Fruit fly (Drosophila melanogaster): Measurements from ENCODE around the gene Hsc70-4.

Hsc70-4 gene

DNA sequence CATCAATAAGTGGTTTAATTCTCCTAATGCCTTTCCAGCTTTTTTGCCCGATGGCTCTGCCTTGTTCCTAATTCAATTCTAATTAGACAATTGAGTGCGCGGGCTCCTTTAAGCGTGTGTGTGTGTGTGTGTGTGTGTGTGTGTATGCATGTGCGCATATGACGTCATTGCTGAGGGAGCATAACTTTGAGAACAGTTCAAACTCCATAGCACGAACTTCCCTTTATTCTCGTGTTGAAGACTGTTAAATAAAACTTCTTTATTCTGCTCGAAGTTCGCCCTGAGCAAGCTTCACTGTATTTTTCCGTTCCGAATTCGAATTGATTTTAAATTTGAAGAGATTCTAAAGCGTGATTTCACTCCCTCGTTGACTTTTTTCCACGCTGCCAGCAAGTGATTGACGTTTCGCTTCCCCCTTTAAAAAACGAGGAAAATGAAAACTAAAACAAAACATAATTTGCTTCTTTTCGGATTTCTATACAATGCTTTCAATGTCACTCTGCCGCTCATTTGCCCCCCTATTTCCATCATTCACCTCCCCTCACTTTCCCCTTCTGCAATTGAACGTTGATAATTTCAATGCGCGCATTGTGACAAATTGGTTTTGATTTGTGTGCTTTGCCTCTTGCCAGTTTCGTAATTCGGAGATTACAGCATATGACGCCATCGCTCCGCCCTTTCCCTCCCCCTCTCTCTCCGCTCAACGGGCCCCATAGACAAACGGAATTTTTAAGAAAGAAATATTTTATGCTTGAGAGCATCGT is 49.9 kb downstream of the Hsc70-4 start:
- TF ChIP-seq unpg (GFP tag; optimal IDR thresholded peaks at IDR 0.05), result peak; percentile 44
- peak; percentile 28 for TF ChIP-seq Xbp1 (GFP tag; optimal IDR thresholded peaks at IDR 0.05)
- TF ChIP-seq CG34376 (GFP tag; optimal IDR thresholded peaks at IDR 0.05), result peak; percentile 63
- peak; percentile 5 for TF ChIP-seq Oli (tag; optimal IDR thresholded peaks at IDR 0.05)
- peak; percentile 62 for TF ChIP-seq lilli (GFP tag; optimal IDR thresholded peaks at IDR 0.05)
- no peak for TF ChIP-seq dati (GFP tag; IDR thresholded peaks at IDR 0.05)
- TF ChIP-seq nom (GFP tag; optimal IDR thresholded peaks at IDR 0.05), result no peak
- no peak for TF ChIP-seq Sox102F (GFP tag; optimal IDR thresholded peaks at IDR 0.05)
- no peak for TF ChIP-seq PHDP (tag; optimal IDR thresholded peaks at IDR 0.05)
- TF ChIP-seq Elba2 (GFP tag; optimal IDR thresholded peaks at IDR 0.05), result peak; percentile 29
- peak; percentile 8 for TF ChIP-seq CG11723 (GFP tag; optimal IDR thresholded peaks at IDR 0.05)
- no peak for TF ChIP-seq hbn (GFP tag; IDR thresholded peaks at IDR 0.05; ENCODE audit: partially characterized antibody)
- no peak for TF ChIP-seq CG32772 (GFP tag; IDR thresholded peaks at IDR 0.05)
- TF ChIP-seq CG13624 (GFP tag; optimal IDR thresholded peaks at IDR 0.05), result peak; percentile 16
- TF ChIP-seq ERR (GFP tag; optimal IDR thresholded peaks at IDR 0.05), result no peak
- no peak for TF ChIP-seq gro (GFP tag; optimal IDR thresholded peaks at IDR 0.05)
- no peak for TF ChIP-seq CG13894 (tag; optimal IDR thresholded peaks at IDR 0.05)
- peak; percentile 4 for TF ChIP-seq Bteb2 (GFP tag; optimal IDR thresholded peaks at IDR 0.05)
- TF ChIP-seq CG10366 (GFP tag; IDR thresholded peaks at IDR 0.05), result no peak
- peak; percentile 41 for TF ChIP-seq CG8281 (tag; optimal IDR thresholded peaks at IDR 0.05)
- no peak for TF ChIP-seq CG18764 (GFP tag; optimal IDR thresholded peaks at IDR 0.05)
- TF ChIP-seq pho (GFP tag; optimal IDR thresholded peaks at IDR 0.05), result no peak
- no peak for TF ChIP-seq Scr (GFP tag; IDR thresholded peaks at IDR 0.05; ENCODE audit: partially characterized antibody)
- TF ChIP-seq Ssrp (tag; optimal IDR thresholded peaks at IDR 0.05), result no peak
- peak; percentile 16 for TF ChIP-seq tin (GFP tag; optimal IDR thresholded peaks at IDR 0.05)
- TF ChIP-seq CG2712 (tag; optimal IDR thresholded peaks at IDR 0.05), result peak; percentile 6
- no peak for TF ChIP-seq vfl (GFP tag; optimal IDR thresholded peaks at IDR 0.05)
- peak; percentile 14 for TF ChIP-seq CG8924 (tag; optimal IDR thresholded peaks at IDR 0.05)
- no peak for TF ChIP-seq ab (GFP tag; optimal IDR thresholded peaks at IDR 0.05)
- no peak for TF ChIP-seq p53 (GFP tag; optimal IDR thresholded peaks at IDR 0.05)
- no peak for TF ChIP-seq Awh (GFP tag; IDR thresholded peaks at IDR 0.05)
- peak; percentile 2 for TF ChIP-seq gcm (GFP tag; optimal IDR thresholded peaks at IDR 0.05)
- no peak for TF ChIP-seq Dek (tag; optimal IDR thresholded peaks at IDR 0.05)
- no peak for TF ChIP-seq dan (GFP tag; IDR thresholded peaks at IDR 0.05)
- no peak for TF ChIP-seq Nf-YC (tag; optimal IDR thresholded peaks at IDR 0.05)
- peak; percentile 35 for TF ChIP-seq CG7786 (GFP tag; optimal IDR thresholded peaks at IDR 0.05)
- TF ChIP-seq CG2120 (GFP tag; optimal IDR thresholded peaks at IDR 0.05), result peak; percentile 61
- no peak for TF ChIP-seq eyg (GFP tag; optimal IDR thresholded peaks at IDR 0.05)
- TF ChIP-seq Deaf1 (tag; optimal IDR thresholded peaks at IDR 0.05), result no peak
- no peak for TF ChIP-seq CG16779 (GFP tag; IDR thresholded peaks at IDR 0.05)
- TF ChIP-seq CG12104 (GFP tag; optimal IDR thresholded peaks at IDR 0.05), result no peak
- peak; percentile 49 for TF ChIP-seq disco-r (GFP tag; optimal IDR thresholded peaks at IDR 0.05)
- TF ChIP-seq CG1603 (tag; optimal IDR thresholded peaks at IDR 0.05), result peak; percentile 35
- peak; percentile 42 for TF ChIP-seq onecut (GFP tag; IDR thresholded peaks at IDR 0.05)
- no peak for TF ChIP-seq CG14667 (GFP tag; IDR thresholded peaks at IDR 0.05)
- TF ChIP-seq Pdp1 (GFP tag; optimal IDR thresholded peaks at IDR 0.05), result peak in 1 of 2 experiments; percentile 96
- TF ChIP-seq CG13424 (tag; optimal IDR thresholded peaks at IDR 0.05), result peak; percentile 35
- peak; percentile 29 for TF ChIP-seq CG15011 (GFP tag; optimal IDR thresholded peaks at IDR 0.05)
- no peak for TF ChIP-seq CG18262 (tag; optimal IDR thresholded peaks at IDR 0.05)
- TF ChIP-seq CHES-1-like (GFP tag; optimal IDR thresholded peaks at IDR 0.05), result no peak
